Worm (Caenorhabditis elegans) whole organism, L1 larva: ENCODE results near the gene pha-1.

ENCODE experiments used
- egl-27 ChIP-seq, 2 experiments: fragments of 150-350 bp in 1 of 2; sonication (generic microtip); optimal IDR thresholded peaks; 3 replicates each; lab custom pipeline; 2017 to 2018; ENCODE audit warnings: missing biosample characterization in 2 of 2, missing genetic modification characterization in 2 of 2, missing genetic modification reagents in 2 of 2
- grh-1 ChIP-seq: fragments of 200-800 bp; sonication (Bioruptor generic); IDR thresholded peaks from 2 replicates; pipeline ENCODE4 v1.3.6; 2022; ENCODE audit warnings: missing genetic modification reagents, missing genetic modification characterization, missing compliant biosample characterization
- jun-1 ChIP-seq: fragments of 150-350 bp; optimal IDR thresholded peaks from 2 replicates; lab custom pipeline; 2014; ENCODE audit warnings: missing biosample characterization, missing genetic modification reagents, missing genetic modification characterization
- lin-13 ChIP-seq: fragments of 150-350 bp; optimal IDR thresholded peaks from 2 replicates; lab custom pipeline; 2014; ENCODE audit warnings: missing biosample characterization, missing genetic modification reagents, missing genetic modification characterization
- lin-15B ChIP-seq: fragments of 150-350 bp; sonication (generic microtip); optimal IDR thresholded peaks from 3 replicates; lab custom pipeline; 2014; ENCODE audit warnings: missing biosample characterization, missing genetic modification characterization
- nhr-20 ChIP-seq: sonication (generic microtip); optimal IDR thresholded peaks from 2 replicates; lab custom pipeline; 2016; ENCODE audit warnings: mild to moderate bottlenecking, missing genetic modification characterization, missing compliant biosample characterization
- pqm-1 ChIP-seq: sonication (generic microtip); optimal IDR thresholded peaks from 3 replicates; lab custom pipeline; 2017; ENCODE audit warnings: missing biosample characterization, missing genetic modification characterization
- unc-86 ChIP-seq: sonication (generic microtip); optimal IDR thresholded peaks from 2 replicates; lab custom pipeline; 2016; ENCODE audit warnings: missing genetic modification characterization, missing compliant biosample characterization

DNA sequence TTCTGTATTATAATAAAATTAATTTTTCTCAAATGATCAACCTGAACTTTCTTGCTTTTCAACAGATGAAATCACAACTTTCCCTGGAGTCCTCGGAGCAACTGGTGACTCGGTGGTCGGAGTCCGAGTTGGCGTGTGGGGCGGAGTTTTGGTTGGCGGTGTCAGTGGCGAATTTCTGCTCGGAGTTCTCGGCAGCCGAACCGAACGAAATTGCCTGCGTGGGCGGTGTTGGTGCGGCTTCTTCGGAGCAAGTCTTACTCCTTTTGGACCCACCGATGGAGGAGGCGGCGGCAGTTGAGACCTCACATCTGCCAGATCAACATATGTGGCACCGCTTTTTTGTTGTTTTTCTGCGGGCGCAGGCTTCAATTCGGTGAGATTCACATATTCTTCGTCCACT lies 38.1 kb downstream of the pha-1 start:
- no peak for TF ChIP-seq jun-1 (tag; lab: Kevin White, UChicago)
- TF ChIP-seq lin-15B (tag; lab: Kevin White, UChicago) = no peak
- no peak for TF ChIP-seq nhr-20 (tag; lab: Kevin White, UChicago)
- TF ChIP-seq pqm-1 = no peak
- no peak for TF ChIP-seq lin-13 (GFP tag; lab: Kevin White, UChicago)
- no peak for TF ChIP-seq egl-27 (tag; optimal IDR thresholded peaks at IDR 0.05; lab: Kevin White, UChicago)
- TF ChIP-seq unc-86 (tag; lab: Kevin White, UChicago) = no peak
- no peak for TF ChIP-seq grh-1 (GFP tag; lab: Robert Waterston, UW)
